Worm (Caenorhabditis elegans) whole organism, early embryonic: ENCODE measurements around the gene txt-11.
"Not testable (repeated sequence)": the region's sequence is repeated elsewhere in the genome, so short reads cannot be mapped to it uniquely, and the experiment has no call there.

Experiments used
- B0310.2 ChIP-seq: sonication (generic microtip); optimal IDR thresholded peaks from 2 replicates; lab custom pipeline; 2016; ENCODE audit warnings: mild to moderate bottlenecking, missing genetic modification characterization, missing compliant biosample characterization
- F13C5.2 ChIP-seq: sonication (generic microtip); optimal IDR thresholded peaks from 2 replicates; lab custom pipeline; 2017; ENCODE audit warnings: mild to moderate bottlenecking, missing genetic modification characterization, inconsistent platforms, missing compliant biosample characterization
- aly-1 ChIP-seq: sonication (generic microtip); optimal IDR thresholded peaks from 2 replicates; lab custom pipeline; 2016; ENCODE audit warnings: missing genetic modification characterization, missing compliant biosample characterization
- ama-1 ChIP-seq: fragments of 150-350 bp; optimal IDR thresholded peaks from 2 replicates; lab custom pipeline; 2014
- ceh-13 ChIP-seq: fragments of 200-800 bp; sonication (Bioruptor generic); optimal IDR thresholded peaks from 2 replicates; lab custom pipeline; 2018; ENCODE audit warnings: mild to moderate bottlenecking, missing genetic modification characterization, missing compliant biosample characterization
- ceh-36 ChIP-seq: sonication (generic microtip); optimal IDR thresholded peaks from 2 replicates; lab custom pipeline; 2016; ENCODE audit warnings: missing genetic modification characterization, inconsistent platforms, missing compliant biosample characterization
- ets-7 ChIP-seq: sonication (generic microtip); optimal IDR thresholded peaks from 2 replicates; lab custom pipeline; 2016; ENCODE audit warnings: missing genotype, missing genetic modification characterization, missing compliant biosample characterization
- flt-1 ChIP-seq: fragments of 200-800 bp; sonication (Bioruptor generic); IDR thresholded peaks from 2 replicates; pipeline ENCODE4 v1.3.6; 2022; ENCODE audit warnings: missing genetic modification characterization, missing compliant biosample characterization
- hmbx-1 ChIP-seq: sonication (generic microtip); optimal IDR thresholded peaks from 2 replicates; lab custom pipeline; 2016; ENCODE audit warnings: mild to moderate bottlenecking, missing genetic modification characterization, missing compliant biosample characterization
- hmg-4 ChIP-seq: fragments of 200-800 bp; sonication (Bioruptor generic); optimal IDR thresholded peaks from 2 replicates; lab custom pipeline; 2018; ENCODE audit warnings: mild to moderate bottlenecking, missing genetic modification characterization, missing compliant biosample characterization
- hnd-1 ChIP-seq: sonication (generic microtip); optimal IDR thresholded peaks from 2 replicates; lab custom pipeline; 2016; ENCODE audit warnings: missing genetic modification characterization, missing compliant biosample characterization
- pes-1 ChIP-seq: fragments of 200-800 bp; sonication (Bioruptor generic); IDR thresholded peaks from 2 replicates; pipeline ENCODE4 v1.3.6; 2022; ENCODE audit warnings: missing genetic modification reagents, missing genetic modification characterization, missing compliant biosample characterization
- scrt-1 ChIP-seq: fragments of 200-800 bp; sonication (Bioruptor generic); IDR thresholded peaks from 2 replicates; pipeline ENCODE4 v1.3.6; 2022; ENCODE audit warnings: missing genetic modification characterization, missing compliant biosample characterization
- sea-1 ChIP-seq: fragments of 200-800 bp; sonication (Bioruptor generic); conservative IDR thresholded peaks from 2 replicates; pipeline ENCODE4 v1.3.6; 2022; ENCODE audit warnings: missing genetic modification characterization, missing compliant biosample characterization
- tbx-11 ChIP-seq: fragments of 200-800 bp; sonication (Bioruptor generic); IDR thresholded peaks from 2 replicates; pipeline ENCODE4 v1.3.6; 2022; ENCODE audit warnings: missing genetic modification characterization, missing compliant biosample characterization
- tbx-37 ChIP-seq: fragments of 200-800 bp; sonication (Bioruptor generic); conservative IDR thresholded peaks from 2 replicates; pipeline ENCODE4 v1.3.6; 2022; ENCODE audit warnings: missing genetic modification reagents, missing genetic modification characterization, missing compliant biosample characterization
- tra-4 ChIP-seq: sonication (generic microtip); optimal IDR thresholded peaks from 2 replicates; lab custom pipeline; 2017; ENCODE audit warnings: missing genetic modification characterization, missing compliant biosample characterization

The txt-11 gene

DNA sequence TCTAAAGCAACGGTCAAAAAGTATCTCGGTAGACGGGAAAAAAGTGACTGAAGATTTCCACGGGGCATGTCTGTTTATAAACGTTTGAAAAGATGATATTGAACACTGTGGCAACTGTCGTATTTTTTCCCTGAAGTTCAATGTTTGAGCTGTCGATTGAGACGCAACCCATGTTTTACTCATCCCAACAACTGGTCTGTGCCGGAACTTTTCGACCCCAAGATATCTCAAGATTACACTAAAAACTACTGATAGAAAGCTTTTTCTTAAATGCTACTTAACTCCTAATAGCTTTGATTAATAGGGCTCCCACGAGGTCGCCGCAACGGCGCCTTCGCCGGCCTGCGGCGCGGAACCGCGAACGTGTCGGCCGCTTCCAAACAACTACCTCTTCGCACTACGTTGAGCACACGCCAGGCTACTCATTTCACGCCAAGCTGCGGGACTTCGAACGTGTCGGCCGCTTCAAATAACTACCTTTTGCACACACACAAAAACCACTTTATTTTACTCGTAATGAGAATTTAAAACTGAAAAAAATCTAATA is 18.3 kb upstream of the txt-11 start, which contains the start of gene T20D4.15:
T20D4.15 (minus strand) TSS at position 51 of the 547 bp plus-strand sequence.
- TF ChIP-seq ama-1 (no peak), pes-1 (GFP tag; lab: Robert Waterston, UW) (no peak), ets-7 (no peak), sea-1 (no peak), tbx-11 (GFP tag; lab: Robert Waterston, UW) (no peak), hmbx-1 (no peak), hmg-4 (GFP tag; lab: Kevin White, UChicago) (no peak), ceh-13 (GFP tag; lab: Kevin White, UChicago) (no peak), ceh-36 (tag; lab: Kevin White, UChicago) (no peak), aly-1 (no peak), tra-4 (tag; lab: Kevin White, UChicago) (no peak), B0310.2 (tag; lab: Kevin White, UChicago) (no peak), tbx-37 (GFP tag; lab: Robert Waterston, UW) (no peak)

DNA sequence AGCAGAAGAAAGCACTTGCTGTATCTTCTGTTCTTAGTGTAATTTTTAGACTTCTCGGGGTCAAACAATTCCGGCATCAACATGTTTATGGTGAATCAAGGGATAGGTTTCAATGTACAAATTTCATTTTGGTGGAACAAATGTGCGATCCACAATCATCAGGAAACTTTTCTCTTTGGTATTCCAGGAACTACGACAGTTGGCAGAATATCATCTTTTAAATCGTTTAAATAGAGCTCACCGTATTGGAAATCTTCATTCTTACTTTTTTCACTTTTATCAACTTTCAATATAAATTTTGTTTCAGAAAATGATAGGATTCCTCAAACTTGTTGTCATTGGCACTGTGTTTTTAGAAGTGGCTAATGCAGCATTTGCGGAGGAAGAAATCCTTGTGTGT is 16.3 kb upstream of the txt-11 start, which contains the start of gene T20D4.12:
T20D4.12 (plus strand) TSS at position 301 of the 400 bp plus-strand sequence.
- TF ChIP-seq scrt-1 (GFP tag; lab: Robert Waterston, UW); sea-1; ama-1: not testable (repeated sequence)

DNA sequence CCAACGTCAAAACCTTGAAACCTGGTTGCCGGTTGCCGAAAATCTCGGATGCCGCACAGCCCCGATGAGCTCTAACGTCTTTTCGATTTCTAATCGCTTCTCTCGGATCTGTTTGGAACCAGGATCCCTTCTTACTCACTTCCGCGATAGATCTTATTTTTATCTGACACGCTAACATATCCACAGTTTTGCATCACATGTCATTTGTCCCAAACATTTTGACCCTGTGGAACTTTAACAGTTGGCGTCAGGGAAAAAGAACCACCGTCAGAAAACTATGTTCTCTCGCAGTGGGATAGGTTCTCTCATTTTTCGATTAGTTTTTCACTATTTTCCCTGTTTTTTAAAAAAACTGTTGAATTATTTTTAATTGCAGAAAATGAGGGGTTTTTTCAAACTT is 14.8 kb upstream of the txt-11 start, which contains the start of gene T20D4.11:
T20D4.11 (plus strand) TSS at position 377 of the 400 bp plus-strand sequence.
- TF ChIP-seq tra-4 (tag; lab: Kevin White, UChicago) (no peak), ceh-13 (GFP tag; lab: Kevin White, UChicago) (no peak)

DNA sequence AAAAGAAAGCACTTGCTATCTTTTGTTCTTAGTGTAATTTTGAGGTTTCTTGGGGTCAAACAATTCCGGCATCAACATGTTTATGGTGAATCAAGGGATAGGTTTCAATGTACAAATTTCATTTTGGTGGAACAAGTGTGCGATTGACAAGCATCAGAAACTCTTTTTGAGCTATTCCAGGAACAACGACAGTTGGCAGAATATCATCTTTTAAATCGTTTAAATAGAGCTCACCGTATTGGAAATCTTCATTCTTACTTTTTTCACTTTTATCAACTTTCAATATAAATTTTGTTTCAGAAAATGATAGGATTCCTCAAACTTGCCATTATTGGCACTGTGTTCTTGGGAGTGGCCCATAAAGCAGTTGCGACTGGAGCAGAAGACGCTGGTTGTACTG is 13.2 kb upstream of the txt-11 start, which contains the start of gene T20D4.10:
T20D4.10 (plus strand) TSS at position 301 of the 400 bp plus-strand sequence.
- TF ChIP-seq ceh-13 (GFP tag; lab: Kevin White, UChicago); ceh-36 (tag; lab: Kevin White, UChicago); ets-7: not testable (repeated sequence)

DNA sequence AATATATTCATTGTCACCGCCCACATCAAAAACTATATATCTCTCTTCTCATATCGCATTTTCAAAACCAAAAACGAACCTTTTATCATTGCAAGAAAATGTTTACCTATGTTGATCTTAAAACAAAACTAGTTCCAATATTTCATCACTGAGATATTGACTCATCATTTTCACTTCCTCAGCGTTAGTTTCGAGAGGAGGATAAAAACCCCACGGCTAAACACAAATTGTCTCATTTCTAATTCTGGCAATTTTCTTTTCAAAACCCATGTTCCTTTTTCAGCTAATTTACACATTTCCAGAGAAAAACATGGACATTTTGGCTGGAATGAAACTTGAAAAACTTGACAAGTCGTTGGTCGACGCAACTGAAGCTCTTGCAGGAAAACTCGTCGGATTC is 4.5 kb upstream of the txt-11 start, which contains the start of gene T20D4.7:
T20D4.7 (plus strand) TSS at position 301 of the 400 bp plus-strand sequence.
- TF ChIP-seq tbx-11 (GFP tag; lab: Robert Waterston, UW) (no peak), sea-1 (no peak), hmg-4 (GFP tag; lab: Kevin White, UChicago) (no peak), ama-1 (no peak), hnd-1 (no peak), flt-1 (GFP tag; lab: Robert Waterston, UW) (no peak), tra-4 (tag; lab: Kevin White, UChicago) (no peak), scrt-1 (GFP tag; lab: Robert Waterston, UW) (no peak), B0310.2 (tag; lab: Kevin White, UChicago) (no peak), ets-7 (no peak), ceh-13 (GFP tag; lab: Kevin White, UChicago) (no peak), ceh-36 (tag; lab: Kevin White, UChicago) (no peak), aly-1 (no peak), pes-1 (GFP tag; lab: Robert Waterston, UW) (no peak), hmbx-1 (no peak), tbx-37 (GFP tag; lab: Robert Waterston, UW) (no peak), F13C5.2 (tag; lab: Kevin White, UChicago) (no peak)

DNA sequence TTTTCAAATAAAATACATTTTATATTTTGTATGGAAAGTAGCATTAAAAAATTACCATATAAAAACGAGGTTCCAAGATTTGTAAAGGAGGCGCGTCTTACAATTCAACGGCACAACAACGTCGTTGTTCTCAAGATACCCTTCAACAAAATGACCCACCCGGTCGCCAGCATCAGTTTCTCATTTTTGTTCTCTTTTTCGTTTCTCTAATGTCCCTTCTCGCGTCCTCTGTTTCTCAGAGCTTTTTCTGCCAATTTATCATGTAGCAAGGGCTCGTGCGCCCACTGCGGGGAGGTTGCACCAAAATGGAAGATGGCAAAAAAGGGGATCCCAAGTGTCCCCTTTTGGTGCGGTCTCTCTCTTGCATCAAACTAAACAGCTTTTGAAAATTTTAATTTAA is 3.6 kb upstream of the txt-11 start:
- TF ChIP-seq aly-1 (no peak), scrt-1 (GFP tag; lab: Robert Waterston, UW) (no peak), tbx-37 (GFP tag; lab: Robert Waterston, UW) (no peak), ets-7 (no peak), ceh-13 (GFP tag; lab: Kevin White, UChicago) (no peak), B0310.2 (tag; lab: Kevin White, UChicago) (no peak), tbx-11 (GFP tag; lab: Robert Waterston, UW) (no peak), pes-1 (GFP tag; lab: Robert Waterston, UW) (no peak), sea-1 (no peak), tra-4 (tag; lab: Kevin White, UChicago) (no peak)

DNA sequence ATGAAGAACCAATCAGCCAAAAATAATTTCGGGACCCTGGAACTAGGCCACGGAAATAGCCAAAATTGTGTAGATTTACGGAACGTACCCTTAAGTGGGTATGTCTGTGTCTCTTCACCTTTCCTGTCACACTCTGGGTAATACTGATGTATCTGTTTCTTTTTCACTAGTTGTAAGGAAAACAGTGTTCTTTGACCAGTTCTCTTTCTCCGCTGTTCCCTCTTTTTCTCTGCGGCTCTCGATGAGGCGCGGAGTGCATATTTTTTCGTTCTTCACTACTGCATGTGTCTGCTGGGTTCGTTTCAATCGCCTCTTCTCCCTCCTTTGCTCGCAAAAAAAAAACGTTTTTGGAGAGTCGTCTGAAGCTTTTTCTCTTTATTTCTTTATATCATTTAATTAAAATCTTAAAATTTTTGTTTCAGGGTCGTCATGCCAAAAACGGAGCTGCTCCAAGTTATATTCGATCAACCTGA is 3.0 kb upstream of the txt-11 start, which contains the start of gene arrd-22:
arrd-22 (plus strand) TSS at position 423 of the 473 bp plus-strand sequence.
- TF ChIP-seq hnd-1 (no peak), ama-1 (no peak), ceh-36 (tag; lab: Kevin White, UChicago) (no peak), hmbx-1 (no peak), hmg-4 (GFP tag; lab: Kevin White, UChicago) (no peak), aly-1 (no peak), ceh-13 (GFP tag; lab: Kevin White, UChicago) (no peak), scrt-1 (GFP tag; lab: Robert Waterston, UW) (no peak), tra-4 (tag; lab: Kevin White, UChicago) (no peak), flt-1 (GFP tag; lab: Robert Waterston, UW) (no peak), pes-1 (GFP tag; lab: Robert Waterston, UW) (no peak), tbx-37 (GFP tag; lab: Robert Waterston, UW) (no peak), F13C5.2 (tag; lab: Kevin White, UChicago) (no peak), tbx-11 (GFP tag; lab: Robert Waterston, UW) (no peak)

DNA sequence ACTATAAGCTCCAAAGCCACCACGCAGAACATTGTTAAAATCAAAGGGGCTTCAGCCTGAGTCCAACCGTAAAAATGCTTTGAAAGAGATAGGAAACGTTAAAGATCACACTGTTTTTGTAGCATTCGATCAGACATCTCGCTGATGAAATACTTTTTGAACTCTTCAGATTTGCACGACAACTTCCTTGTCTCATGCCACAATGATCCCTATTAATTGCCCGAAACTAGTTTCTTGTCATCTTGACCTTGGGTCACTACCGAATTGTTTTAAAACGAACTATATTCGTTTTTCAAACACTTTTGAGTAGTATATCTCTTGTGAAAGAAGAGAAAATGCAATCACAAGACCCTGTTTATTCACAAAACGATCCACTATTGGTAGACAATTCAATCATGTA is 4.8 kb downstream of the txt-11 start, which contains the start of gene T20D4.3:
T20D4.3 (plus strand) TSS at position 301 of the 400 bp plus-strand sequence.
- TF ChIP-seq flt-1 (GFP tag; lab: Robert Waterston, UW) (no peak), pes-1 (GFP tag; lab: Robert Waterston, UW) (no peak), hmbx-1 (no peak), aly-1 (no peak), F13C5.2 (tag; lab: Kevin White, UChicago) (no peak), sea-1 (no peak), ets-7 (no peak), hmg-4 (GFP tag; lab: Kevin White, UChicago) (no peak), B0310.2 (tag; lab: Kevin White, UChicago) (no peak), ama-1 (no peak), ceh-36 (tag; lab: Kevin White, UChicago) (no peak), tbx-37 (GFP tag; lab: Robert Waterston, UW) (no peak), tbx-11 (GFP tag; lab: Robert Waterston, UW) (no peak), ceh-13 (GFP tag; lab: Kevin White, UChicago) (no peak)
